Worm (Caenorhabditis elegans) whole organism, L4/young adult: ENCODE data around the gene got-2.2.

Experiments
- W03F9.2 ChIP-seq: fragments of 150-350 bp; optimal IDR thresholded peaks from 2 replicates; lab custom pipeline; 2014; ENCODE audit warnings: missing biosample characterization, missing genetic modification characterization
- dao-5 ChIP-seq: sonication (generic microtip); optimal IDR thresholded peaks from 2 replicates; lab custom pipeline; 2016; ENCODE audit warnings: missing genotype, missing genetic modification characterization, moderate library complexity, missing compliant biosample characterization
- him-1 ChIP-seq: sonication (generic microtip); optimal IDR thresholded peaks from 2 replicates; lab custom pipeline; 2016; ENCODE audit warnings: missing genotype, missing genetic modification reagents, missing genetic modification characterization, missing compliant biosample characterization

DNA sequence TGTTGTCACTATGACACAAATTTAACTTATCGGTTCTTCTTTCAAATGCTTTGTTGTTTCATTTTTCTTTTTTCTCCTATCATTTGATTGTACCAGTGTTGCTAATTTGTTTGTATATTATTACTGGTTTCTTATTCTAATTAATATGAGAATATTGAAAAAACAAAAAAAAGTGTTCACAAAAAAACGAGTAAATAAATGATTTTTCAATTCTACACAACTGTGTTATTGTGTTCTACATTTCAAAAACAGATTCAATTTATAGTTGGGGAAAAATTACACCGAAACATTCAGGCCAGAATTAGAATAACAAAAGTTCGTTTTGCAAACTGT, 12.7 kb downstream of the got-2.2 start:
- TF ChIP-seq dao-5 (no peak), him-1 (tag; lab: Kevin White, UChicago) (peak; percentile 5), W03F9.2 (tag; lab: Kevin White, UChicago) (no peak)
